Worm (Caenorhabditis elegans) whole organism, L4 larva: Measurements from ENCODE around the gene aqp-12.
A peak's percentile ranks its signal among the peaks of the same experiment; 100 is the strongest.

Source experiments
- R02D3.7 ChIP-seq: fragments of 150-350 bp; sonication (generic microtip); optimal IDR thresholded peaks from 3 replicates; lab custom pipeline; 2014; ENCODE audit warnings: missing biosample characterization, missing genetic modification characterization
- T26A8.4 ChIP-seq: fragments of 200-800 bp; sonication (Bioruptor generic); IDR thresholded peaks from 2 replicates; pipeline ENCODE4 v1.3.6; 2022; ENCODE audit warnings: missing genetic modification characterization, missing compliant biosample characterization
- Y105C5A.15 ChIP-seq: fragments of 200-800 bp; sonication (Bioruptor generic); IDR thresholded peaks from 2 replicates; pipeline ENCODE4 v1.3.6; 2022; ENCODE audit warnings: missing genetic modification characterization, missing compliant biosample characterization
- Y48G9A.11 ChIP-seq: fragments of 200-800 bp; sonication (Bioruptor generic); IDR thresholded peaks from 2 replicates; pipeline ENCODE4 v1.3.6; 2022; ENCODE audit warnings: missing genetic modification reagents, missing genetic modification characterization, missing compliant biosample characterization
- Y75B8A.6 ChIP-seq: fragments of 200-800 bp; sonication (Bioruptor generic); IDR thresholded peaks from 2 replicates; pipeline ENCODE4 v1.3.6; 2022; ENCODE audit warnings: missing genetic modification reagents, missing genetic modification characterization, missing compliant biosample characterization
- ZK337.2 ChIP-seq: fragments of 200-800 bp; sonication (Bioruptor generic); IDR thresholded peaks from 2 replicates; pipeline ENCODE4 v1.3.6; 2022; ENCODE audit warnings: missing genetic modification reagents, missing genetic modification characterization, missing compliant biosample characterization
- ZK546.5 ChIP-seq, 2 experiments: sonication (generic microtip); optimal IDR thresholded peaks; 2 replicates each; lab custom pipeline; 2017; ENCODE audit warnings: missing biosample characterization in 2 of 2, missing genetic modification characterization in 2 of 2
- aha-1 ChIP-seq: fragments of 150-350 bp; peaks from one replicate; lab custom pipeline; 2014; ENCODE audit warnings: missing biosample characterization, missing genetic modification characterization
- aly-2 ChIP-seq: sonication (generic microtip); optimal IDR thresholded peaks from 2 replicates; lab custom pipeline; 2018; ENCODE audit warnings: missing biosample characterization, missing genetic modification characterization
- arid-1 ChIP-seq: fragments of 200-800 bp; sonication (Bioruptor generic); conservative IDR thresholded peaks from 2 replicates; pipeline ENCODE4 v1.3.6; 2022; ENCODE audit warnings: missing genetic modification reagents, missing genetic modification characterization, missing compliant biosample characterization
- ceh-28 ChIP-seq: fragments of 150-350 bp; optimal IDR thresholded peaks from 2 replicates; lab custom pipeline; 2014; ENCODE audit warnings: missing biosample characterization, missing genetic modification reagents, missing genetic modification characterization
- ceh-62 ChIP-seq: sonication (generic microtip); optimal IDR thresholded peaks from 2 replicates; lab custom pipeline; 2017; ENCODE audit warnings: missing biosample characterization, missing genetic modification characterization
- cey-2 ChIP-seq: sonication (generic microtip); optimal IDR thresholded peaks from 3 replicates; lab custom pipeline; 2017; ENCODE audit warnings: missing genetic modification characterization, mild to moderate bottlenecking, missing compliant biosample characterization, antibody characterized with exemption, borderline replicate concordance; ENCODE audit not compliant: insufficient read depth
- daf-16 ChIP-seq, 3 experiments: sonication (generic microtip); optimal IDR thresholded peaks; 2 replicates each; lab custom pipeline; 2016 to 2017; ENCODE audit warnings: missing genetic modification characterization in 3 of 3, missing genetic modification reagents in 3 of 3, mild to moderate bottlenecking in 2 of 3, missing compliant biosample characterization in 2 of 3, missing biosample characterization in 1 of 3, moderate library complexity in 1 of 3
- daf-8 ChIP-seq: fragments of 200-800 bp; sonication (Bioruptor generic); IDR thresholded peaks from 2 replicates; pipeline ENCODE4 v1.3.6; 2022; ENCODE audit warnings: missing genetic modification characterization, missing compliant biosample characterization
- dmd-6 ChIP-seq: fragments of 200-800 bp; sonication (Bioruptor generic); IDR thresholded peaks from 2 replicates; pipeline ENCODE4 v1.3.6; 2022; ENCODE audit warnings: missing genetic modification reagents, missing genetic modification characterization, missing compliant biosample characterization
- dmd-9 ChIP-seq: fragments of 200-800 bp; sonication (Bioruptor generic); IDR thresholded peaks from 2 replicates; pipeline ENCODE4 v1.3.6; 2022; ENCODE audit warnings: missing genetic modification reagents, missing genetic modification characterization, missing compliant biosample characterization
- egl-27 ChIP-seq: sonication (generic microtip); optimal IDR thresholded peaks from 3 replicates; lab custom pipeline; 2017; ENCODE audit warnings: missing biosample characterization, missing genetic modification reagents, missing genetic modification characterization
- hlh-11 ChIP-seq: fragments of 200-800 bp; sonication (Bioruptor generic); optimal IDR thresholded peaks from 2 replicates; lab custom pipeline; 2018; ENCODE audit warnings: mild to moderate bottlenecking, missing genetic modification characterization, missing compliant biosample characterization
- jun-1 ChIP-seq: fragments of 150-350 bp; optimal IDR thresholded peaks from 2 replicates; lab custom pipeline; 2014; ENCODE audit warnings: missing biosample characterization, missing genetic modification reagents, missing genetic modification characterization
- lin-13 ChIP-seq: fragments of 150-350 bp; optimal IDR thresholded peaks from 2 replicates; lab custom pipeline; 2014; ENCODE audit warnings: missing biosample characterization, missing genetic modification reagents, missing genetic modification characterization
- lin-15B ChIP-seq: fragments of 150-350 bp; sonication (generic microtip); optimal IDR thresholded peaks from 3 replicates; lab custom pipeline; 2014; ENCODE audit warnings: missing biosample characterization, missing genetic modification characterization
- lin-29 ChIP-seq: fragments of 200-800 bp; sonication (Bioruptor generic); IDR thresholded peaks from 2 replicates; pipeline ENCODE4 v1.3.6; 2022; ENCODE audit warnings: missing genetic modification reagents, missing genetic modification characterization, missing compliant biosample characterization
- lin-38 ChIP-seq: fragments of 200-800 bp; sonication (Bioruptor generic); IDR thresholded peaks from 2 replicates; pipeline ENCODE4 v1.3.6; 2022; ENCODE audit warnings: missing genetic modification reagents, missing genetic modification characterization, missing compliant biosample characterization
- lin-39 ChIP-seq: fragments of 150-350 bp; optimal IDR thresholded peaks from 2 replicates; lab custom pipeline; 2014; ENCODE audit warnings: missing biosample characterization, missing genetic modification reagents, missing genetic modification characterization
- lsy-2 ChIP-seq, 2 experiments: fragments of 150-350 bp in 1 of 2; sonication (generic microtip) in 1 of 2; optimal IDR thresholded peaks; 2 replicates each; lab custom pipeline; 2014 to 2017; ENCODE audit warnings: missing biosample characterization in 2 of 2, missing genetic modification characterization in 2 of 2
- madf-9 ChIP-seq: fragments of 200-800 bp; sonication (Bioruptor generic); conservative IDR thresholded peaks from 2 replicates; pipeline ENCODE4 v1.3.6; 2022; ENCODE audit warnings: missing genetic modification reagents, missing genetic modification characterization, missing compliant biosample characterization
- mdt-29 ChIP-seq: fragments of 200-800 bp; sonication (Bioruptor generic); IDR thresholded peaks from 2 replicates; pipeline ENCODE4 v1.3.6; 2022; ENCODE audit warnings: missing genetic modification reagents, missing genetic modification characterization, missing compliant biosample characterization
- mes-2 ChIP-seq: sonication (generic microtip); optimal IDR thresholded peaks from 2 replicates; lab custom pipeline; 2016; ENCODE audit warnings: missing genotype, mild to moderate bottlenecking, missing genetic modification characterization, missing compliant biosample characterization; ENCODE audit not compliant: poor library complexity, severe bottlenecking
- mxl-3 ChIP-seq: fragments of 200-800 bp; sonication (Bioruptor generic); optimal IDR thresholded peaks from 2 replicates; lab custom pipeline; 2018; ENCODE audit warnings: mild to moderate bottlenecking, missing genetic modification characterization, missing compliant biosample characterization
- nhr-102 ChIP-seq: sonication (generic microtip); optimal IDR thresholded peaks from 2 replicates; lab custom pipeline; 2016; ENCODE audit warnings: mild to moderate bottlenecking, missing genetic modification characterization, moderate library complexity, missing compliant biosample characterization
- nhr-237 ChIP-seq: sonication (generic microtip); optimal IDR thresholded peaks from 2 replicates; lab custom pipeline; 2017; ENCODE audit warnings: missing biosample characterization, missing genetic modification characterization
- nhr-28 ChIP-seq: fragments of 150-350 bp; optimal IDR thresholded peaks from 2 replicates; lab custom pipeline; 2014; ENCODE audit warnings: missing biosample characterization, missing genetic modification characterization
- nhr-6 ChIP-seq: fragments of 150-350 bp; optimal IDR thresholded peaks from 2 replicates; lab custom pipeline; 2014; ENCODE audit warnings: missing biosample characterization, missing genetic modification characterization
- nhr-77 ChIP-seq: fragments of 150-350 bp; optimal IDR thresholded peaks from 2 replicates; lab custom pipeline; 2014; ENCODE audit warnings: missing biosample characterization, missing genetic modification characterization
- php-3 ChIP-seq: fragments of 200-800 bp; sonication (Bioruptor generic); IDR thresholded peaks from 2 replicates; pipeline ENCODE4 v1.3.6; 2022; ENCODE audit warnings: missing genetic modification reagents, missing genetic modification characterization, missing compliant biosample characterization
- pqm-1 ChIP-seq: sonication (generic microtip); optimal IDR thresholded peaks from 2 replicates; lab custom pipeline; 2017; ENCODE audit warnings: missing biosample characterization, missing genetic modification characterization
- rbr-2 ChIP-seq: sonication (generic microtip); optimal IDR thresholded peaks from 2 replicates; lab custom pipeline; 2016; ENCODE audit warnings: missing genotype, missing genetic modification characterization, missing compliant biosample characterization
- sdz-12 ChIP-seq: fragments of 200-800 bp; sonication (Bioruptor generic); optimal IDR thresholded peaks from 2 replicates; lab custom pipeline; 2018; ENCODE audit warnings: mild to moderate bottlenecking, missing genetic modification characterization, missing compliant biosample characterization
- set-16 ChIP-seq: fragments of 200-800 bp; sonication (Bioruptor generic); IDR thresholded peaks from 2 replicates; pipeline ENCODE4 v1.3.6; 2022; ENCODE audit warnings: missing genetic modification reagents, missing genetic modification characterization, missing compliant biosample characterization
- snpc-1.2 ChIP-seq: fragments of 200-800 bp; sonication (Bioruptor generic); IDR thresholded peaks from 2 replicates; pipeline ENCODE4 v1.3.6; 2022; ENCODE audit warnings: missing genetic modification reagents, missing genetic modification characterization, missing compliant biosample characterization
- tag-97 ChIP-seq: fragments of 200-800 bp; sonication (Bioruptor generic); IDR thresholded peaks from 2 replicates; pipeline ENCODE4 v1.3.6; 2022; ENCODE audit warnings: missing genetic modification characterization, missing compliant biosample characterization
- unc-62 ChIP-seq, 3 experiments: fragments of 150-350 bp in 1 of 3; sonication (generic microtip); optimal IDR thresholded peaks in 2 of 3; peaks in 1 of 3; 1 replicate in 1 of 3; 2 replicates in 2 of 3; lab custom pipeline; 2014 to 2017; ENCODE audit warnings: missing biosample characterization in 3 of 3, missing genetic modification characterization in 3 of 3, missing genetic modification reagents in 3 of 3, missing genotype in 1 of 3
- zag-1 ChIP-seq: fragments of 150-350 bp; optimal IDR thresholded peaks from 2 replicates; lab custom pipeline; 2014; ENCODE audit warnings: missing biosample characterization, missing genetic modification characterization
- zip-2 ChIP-seq: fragments of 150-350 bp; optimal IDR thresholded peaks from 2 replicates; lab custom pipeline; 2014; ENCODE audit warnings: missing biosample characterization, missing genetic modification characterization
- ztf-7 ChIP-seq: fragments of 150-350 bp; optimal IDR thresholded peaks from 2 replicates; lab custom pipeline; 2014; ENCODE audit warnings: missing biosample characterization, missing genetic modification characterization

The aqp-12 gene

ce11 chrII:12211652-12212245, 8.7 kb downstream of the aqp-12 start:
- no peak for TF ChIP-seq mxl-3 (GFP tag; lab: Kevin White, UChicago)
- TF ChIP-seq lin-29 (GFP tag; lab: Robert Waterston, UW) = no peak
- no peak for TF ChIP-seq tag-97 (GFP tag; lab: Robert Waterston, UW)
- no peak for TF ChIP-seq sdz-12 (GFP tag; lab: Kevin White, UChicago)
- peak; percentile 94 for TF ChIP-seq set-16 (GFP tag; lab: Robert Waterston, UW)
- no peak for TF ChIP-seq T26A8.4 (GFP tag; lab: Robert Waterston, UW)
- TF ChIP-seq lin-39 (tag; lab: Kevin White, UChicago) = no peak
- no peak for TF ChIP-seq hlh-11
- no peak for TF ChIP-seq madf-9 (GFP tag; lab: Robert Waterston, UW)
- peak in 1 of 2 experiments; percentile 56 for TF ChIP-seq unc-62 (GFP tag; optimal IDR thresholded peaks at IDR 0.05 in 1 of 2; lab: Kevin White, UChicago)
- no peak for TF ChIP-seq unc-62 (tag; optimal IDR thresholded peaks at IDR 0.05; lab: Kevin White, UChicago)
- no peak for TF ChIP-seq arid-1 (GFP tag; lab: Robert Waterston, UW)
- TF ChIP-seq, all 104 proteins: peak for 2

ce11 chrII:12214562-12214961, 11.5 kb downstream of the aqp-12 start:
- TF ChIP-seq dmd-9 (no peak), daf-8 (no peak), jun-1 (tag; lab: Kevin White, UChicago) (no peak), egl-27 (no peak), aly-2 (tag; lab: Kevin White, UChicago) (no peak), nhr-102 (tag; lab: Kevin White, UChicago) (no peak), lin-13 (no peak), nhr-6 (tag; lab: Kevin White, UChicago) (no peak), mdt-29 (GFP tag; lab: Robert Waterston, UW) (no peak), cey-2 (tag; lab: Kevin White, UChicago) (no peak), aha-1 (tag; lab: Kevin White, UChicago) (peak; percentile 45), mxl-3 (GFP tag; lab: Kevin White, UChicago) (no peak), zag-1 (no peak), ztf-7 (no peak), set-16 (GFP tag; lab: Robert Waterston, UW) (peak; percentile 76), arid-1 (GFP tag; lab: Robert Waterston, UW) (no peak), nhr-237 (tag; lab: Kevin White, UChicago) (no peak), ZK337.2 (GFP tag; lab: Robert Waterston, UW) (no peak), snpc-1.2 (GFP tag; lab: Robert Waterston, UW) (no peak), Y48G9A.11 (GFP tag; lab: Robert Waterston, UW) (0 out of 2 replicates have a peak, but pooled peaks have one; percentile 22), R02D3.7 (tag; lab: Kevin White, UChicago) (no peak)

DNA sequence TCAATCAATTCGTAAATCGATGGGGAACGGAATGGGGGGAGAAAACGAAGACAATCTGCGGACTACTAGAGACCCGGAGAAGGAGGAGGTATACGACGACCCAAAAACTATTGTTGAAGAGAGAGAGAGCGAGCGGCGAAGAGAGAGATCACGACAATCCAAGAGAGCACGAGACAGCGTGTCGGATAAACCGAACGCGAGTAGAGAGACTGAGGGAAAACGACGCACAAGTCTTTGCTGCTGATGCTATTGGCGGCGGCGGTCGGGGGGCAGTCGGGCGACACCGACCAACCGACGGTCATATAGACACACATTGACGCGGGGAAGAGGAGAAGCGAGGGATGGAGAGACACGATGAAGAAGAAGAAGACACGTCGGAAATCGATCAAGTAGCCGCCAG, 19.5 kb downstream of the aqp-12 start:
- TF ChIP-seq set-16 (GFP tag; lab: Robert Waterston, UW) (peak; percentile 87), ZK546.5 (tag; optimal IDR thresholded peaks at IDR 0.05; lab: Kevin White, UChicago) (no peak), arid-1 (GFP tag; lab: Robert Waterston, UW) (peak; percentile 57), nhr-102 (tag; lab: Kevin White, UChicago) (peak; percentile 6), mxl-3 (GFP tag; lab: Kevin White, UChicago) (peak; percentile 85), lin-15B (tag; lab: Kevin White, UChicago) (peak; percentile 42), ceh-28 (tag; lab: Kevin White, UChicago) (peak; percentile 65), Y105C5A.15 (GFP tag; lab: Robert Waterston, UW) (no peak), dmd-6 (GFP tag; lab: Robert Waterston, UW) (peak; percentile 52), jun-1 (tag; lab: Kevin White, UChicago) (peak; percentile 25), nhr-77 (peak; percentile 46), Y75B8A.6 (GFP tag; lab: Robert Waterston, UW) (no peak), nhr-28 (tag; lab: Kevin White, UChicago) (peak; percentile 53), daf-16 (GFP tag; optimal IDR thresholded peaks at IDR 0.05; lab: Kevin White, UChicago) (peak in 1 of 2 experiments; percentile 37), daf-16 (tag; optimal IDR thresholded peaks at IDR 0.05; lab: Kevin White, UChicago) (peak; percentile 2), zip-2 (tag; lab: Kevin White, UChicago) (no peak), rbr-2 (tag; lab: Kevin White, UChicago) (peak; percentile 92), ceh-62 (tag; lab: Kevin White, UChicago) (no peak), lin-38 (GFP tag; lab: Robert Waterston, UW) (peak; percentile 56; the same call in 1 of the 2 replicates), lsy-2 (tag; optimal IDR thresholded peaks at IDR 0.05; lab: Kevin White, UChicago) (peak; percentile 71 to 78), madf-9 (GFP tag; lab: Robert Waterston, UW) (peak; percentile 29; the same call in 1 of the 2 replicates), php-3 (GFP tag; lab: Robert Waterston, UW) (0 out of 2 replicates have a peak, but pooled peaks have one; percentile 13), pqm-1 (tag; lab: Kevin White, UChicago) (no peak), mes-2 (tag; lab: Kevin White, UChicago) (peak; percentile 58)
